Worm (Caenorhabditis elegans) whole organism, mixed stage, embryonic: ENCODE measurements around the gene nspb-2.

Experiments
- M03D4.4 ChIP-seq: sonication (generic microtip); optimal IDR thresholded peaks from 2 replicates; lab custom pipeline; 2017; ENCODE audit warnings: mild to moderate bottlenecking, missing genetic modification characterization, missing compliant biosample characterization
- bed-3 ChIP-seq: fragments of 200-800 bp; sonication (Bioruptor generic); optimal IDR thresholded peaks from 3 replicates; lab custom pipeline; 2018; ENCODE audit warnings: mild to moderate bottlenecking, missing genetic modification characterization, moderate library complexity, missing compliant biosample characterization
- blmp-1 ChIP-seq: fragments of 150-350 bp; optimal IDR thresholded peaks from 2 replicates; lab custom pipeline; 2014; ENCODE audit warnings: missing biosample characterization, missing genetic modification characterization
- ceh-39 ChIP-seq: fragments of 150-350 bp; optimal IDR thresholded peaks from 2 replicates; lab custom pipeline; 2014; ENCODE audit warnings: missing biosample characterization, missing genetic modification characterization
- ceh-43 ChIP-seq: fragments of 200-800 bp; sonication (Bioruptor generic); optimal IDR thresholded peaks from 2 replicates; lab custom pipeline; 2018; ENCODE audit warnings: mild to moderate bottlenecking, missing genetic modification characterization, moderate library complexity, missing compliant biosample characterization
- ceh-83 ChIP-seq: fragments of 200-800 bp; sonication (Bioruptor generic); optimal IDR thresholded peaks from 2 replicates; lab custom pipeline; 2018; ENCODE audit warnings: mild to moderate bottlenecking, missing genetic modification characterization, missing compliant biosample characterization
- ces-1 ChIP-seq: fragments of 150-350 bp; optimal IDR thresholded peaks from 2 replicates; lab custom pipeline; 2014; ENCODE audit warnings: missing biosample characterization, missing genetic modification reagents, missing genetic modification characterization
- cnd-1 ChIP-seq: fragments of 200-800 bp; sonication (Bioruptor generic); optimal IDR thresholded peaks from 2 replicates; lab custom pipeline; 2018; ENCODE audit warnings: mild to moderate bottlenecking, missing genetic modification characterization, missing compliant biosample characterization
- drap-1 ChIP-seq: fragments of 200-800 bp; sonication (Bioruptor generic); optimal IDR thresholded peaks from 3 replicates; lab custom pipeline; 2018; ENCODE audit warnings: mild to moderate bottlenecking, missing genetic modification characterization, missing compliant biosample characterization
- elt-1 ChIP-seq: sonication (generic microtip); optimal IDR thresholded peaks from 2 replicates; lab custom pipeline; 2017; ENCODE audit warnings: missing genetic modification characterization, mild to moderate bottlenecking, missing compliant biosample characterization, antibody characterized with exemption, moderate library complexity, borderline replicate concordance; ENCODE audit not compliant: insufficient read depth
- elt-3 ChIP-seq: fragments of 150-350 bp; optimal IDR thresholded peaks from 2 replicates; lab custom pipeline; 2014; ENCODE audit warnings: missing biosample characterization, missing genetic modification characterization
- flh-1 ChIP-seq: fragments of 200-800 bp; sonication (Bioruptor generic); optimal IDR thresholded peaks from 2 replicates; lab custom pipeline; 2018; ENCODE audit warnings: mild to moderate bottlenecking, missing genetic modification characterization, moderate library complexity, missing compliant biosample characterization
- ham-2 ChIP-seq: fragments of 200-800 bp; sonication (Bioruptor generic); optimal IDR thresholded peaks from 2 replicates; lab custom pipeline; 2018; ENCODE audit warnings: mild to moderate bottlenecking, missing genetic modification characterization, missing compliant biosample characterization
- hlh-1 ChIP-seq: fragments of 150-350 bp; optimal IDR thresholded peaks from 2 replicates; lab custom pipeline; 2014; ENCODE audit warnings: missing biosample characterization, missing genetic modification reagents, missing genetic modification characterization
- lin-13 ChIP-seq: fragments of 150-350 bp; optimal IDR thresholded peaks from 2 replicates; lab custom pipeline; 2014; ENCODE audit warnings: missing biosample characterization, missing genetic modification characterization
- lin-32 ChIP-seq: fragments of 200-800 bp; sonication (Bioruptor generic); optimal IDR thresholded peaks from 2 replicates; lab custom pipeline; 2018; ENCODE audit warnings: mild to moderate bottlenecking, missing genetic modification characterization, missing compliant biosample characterization
- lsy-2 ChIP-seq: fragments of 150-350 bp; optimal IDR thresholded peaks from 2 replicates; lab custom pipeline; 2014; ENCODE audit warnings: missing biosample characterization, missing genetic modification characterization
- mab-5 ChIP-seq: fragments of 150-350 bp; optimal IDR thresholded peaks from 2 replicates; lab custom pipeline; 2014; ENCODE audit warnings: missing biosample characterization, missing genetic modification characterization
- mep-1 ChIP-seq: fragments of 150-350 bp; optimal IDR thresholded peaks from 2 replicates; lab custom pipeline; 2017; ENCODE audit warnings: missing biosample characterization, missing genetic modification reagents, missing genetic modification characterization, inconsistent platforms
- mls-2 ChIP-seq: sonication (generic microtip); optimal IDR thresholded peaks from 2 replicates; lab custom pipeline; 2016; ENCODE audit warnings: mild to moderate bottlenecking, missing genetic modification characterization, moderate library complexity, missing compliant biosample characterization
- nhr-12 ChIP-seq: fragments of 150-350 bp; optimal IDR thresholded peaks from 2 replicates; lab custom pipeline; 2014; ENCODE audit warnings: missing biosample characterization, missing genetic modification characterization
- nhr-2 ChIP-seq: fragments of 150-350 bp; optimal IDR thresholded peaks from 2 replicates; lab custom pipeline; 2014; ENCODE audit warnings: missing biosample characterization, missing genetic modification characterization
- nhr-237 ChIP-seq: fragments of 150-350 bp; optimal IDR thresholded peaks from 2 replicates; lab custom pipeline; 2014; ENCODE audit warnings: missing biosample characterization, missing genetic modification characterization
- nhr-28 ChIP-seq: fragments of 150-350 bp; optimal IDR thresholded peaks from 2 replicates; lab custom pipeline; 2014; ENCODE audit warnings: missing biosample characterization, missing genetic modification characterization
- nhr-76 ChIP-seq: sonication (generic microtip); optimal IDR thresholded peaks from 2 replicates; lab custom pipeline; 2017; ENCODE audit warnings: missing biosample characterization, missing genetic modification characterization
- pha-4 ChIP-seq: fragments of 150-350 bp; optimal IDR thresholded peaks from 2 replicates; lab custom pipeline; 2018; ENCODE audit warnings: missing biosample characterization, missing genetic modification reagents, missing genetic modification characterization
- sem-2 ChIP-seq: fragments of 200-800 bp; sonication (Bioruptor generic); optimal IDR thresholded peaks from 2 replicates; lab custom pipeline; 2018; ENCODE audit warnings: mild to moderate bottlenecking, missing genetic modification characterization, missing compliant biosample characterization
- snpc-4 ChIP-seq: fragments of 150-350 bp; optimal IDR thresholded peaks from 2 replicates; lab custom pipeline; 2014; ENCODE audit warnings: missing biosample characterization, missing genetic modification characterization
- sptf-1 ChIP-seq: sonication (generic microtip); optimal IDR thresholded peaks from 2 replicates; lab custom pipeline; 2017; ENCODE audit warnings: mild to moderate bottlenecking, missing genetic modification characterization, moderate library complexity, missing compliant biosample characterization
- tbx-8 ChIP-seq: fragments of 200-800 bp; sonication (Bioruptor generic); optimal IDR thresholded peaks from 2 replicates; lab custom pipeline; 2018; ENCODE audit warnings: mild to moderate bottlenecking, missing genetic modification characterization, moderate library complexity, missing compliant biosample characterization
- unc-120 ChIP-seq: sonication (generic microtip); optimal IDR thresholded peaks from 2 replicates; lab custom pipeline; 2017; ENCODE audit warnings: missing genetic modification characterization, missing compliant biosample characterization; ENCODE audit not compliant: poor library complexity, severe bottlenecking
- unc-39 ChIP-seq: fragments of 150-350 bp; optimal IDR thresholded peaks from 2 replicates; lab custom pipeline; 2014; ENCODE audit warnings: missing biosample characterization, missing genetic modification characterization
- unc-62 ChIP-seq: fragments of 150-350 bp; optimal IDR thresholded peaks from 2 replicates; lab custom pipeline; 2014; ENCODE audit warnings: missing biosample characterization, missing genetic modification reagents, missing genetic modification characterization
- zip-8 ChIP-seq: fragments of 150-350 bp; optimal IDR thresholded peaks from 2 replicates; lab custom pipeline; 2014; ENCODE audit warnings: missing biosample characterization, missing genetic modification characterization
- ztf-11 ChIP-seq: fragments of 150-350 bp; optimal IDR thresholded peaks from 2 replicates; lab custom pipeline; 2014; ENCODE audit warnings: missing biosample characterization, missing genetic modification characterization

Gene nspb-2

DNA sequence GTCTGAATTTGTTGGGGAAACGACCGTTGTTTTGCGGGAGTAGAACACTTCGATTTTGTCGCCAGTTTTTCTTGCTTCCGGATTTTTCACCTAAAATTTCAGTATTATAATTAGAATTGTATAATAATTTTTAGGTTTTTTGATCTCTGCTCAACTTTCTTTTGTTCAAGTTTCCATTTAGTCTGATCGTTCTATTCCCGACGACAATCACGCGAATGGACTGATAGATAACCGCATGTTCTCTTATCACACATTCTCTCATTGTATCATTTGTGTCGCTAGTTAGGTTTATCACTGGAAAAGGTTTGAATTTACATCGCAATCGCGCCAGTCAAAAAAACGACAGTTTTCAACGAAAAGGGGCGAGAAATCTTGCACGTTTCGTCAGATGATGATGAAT lies 36.6 kb upstream of the nspb-2 start:
- TF ChIP-seq bed-3 (GFP tag; lab: Kevin White, UChicago) = no peak
- no peak for TF ChIP-seq ham-2 (GFP tag; lab: Kevin White, UChicago)
- TF ChIP-seq mep-1 (tag; lab: Kevin White, UChicago) = no peak
- no peak for TF ChIP-seq unc-39
- TF ChIP-seq sptf-1 = no peak

DNA sequence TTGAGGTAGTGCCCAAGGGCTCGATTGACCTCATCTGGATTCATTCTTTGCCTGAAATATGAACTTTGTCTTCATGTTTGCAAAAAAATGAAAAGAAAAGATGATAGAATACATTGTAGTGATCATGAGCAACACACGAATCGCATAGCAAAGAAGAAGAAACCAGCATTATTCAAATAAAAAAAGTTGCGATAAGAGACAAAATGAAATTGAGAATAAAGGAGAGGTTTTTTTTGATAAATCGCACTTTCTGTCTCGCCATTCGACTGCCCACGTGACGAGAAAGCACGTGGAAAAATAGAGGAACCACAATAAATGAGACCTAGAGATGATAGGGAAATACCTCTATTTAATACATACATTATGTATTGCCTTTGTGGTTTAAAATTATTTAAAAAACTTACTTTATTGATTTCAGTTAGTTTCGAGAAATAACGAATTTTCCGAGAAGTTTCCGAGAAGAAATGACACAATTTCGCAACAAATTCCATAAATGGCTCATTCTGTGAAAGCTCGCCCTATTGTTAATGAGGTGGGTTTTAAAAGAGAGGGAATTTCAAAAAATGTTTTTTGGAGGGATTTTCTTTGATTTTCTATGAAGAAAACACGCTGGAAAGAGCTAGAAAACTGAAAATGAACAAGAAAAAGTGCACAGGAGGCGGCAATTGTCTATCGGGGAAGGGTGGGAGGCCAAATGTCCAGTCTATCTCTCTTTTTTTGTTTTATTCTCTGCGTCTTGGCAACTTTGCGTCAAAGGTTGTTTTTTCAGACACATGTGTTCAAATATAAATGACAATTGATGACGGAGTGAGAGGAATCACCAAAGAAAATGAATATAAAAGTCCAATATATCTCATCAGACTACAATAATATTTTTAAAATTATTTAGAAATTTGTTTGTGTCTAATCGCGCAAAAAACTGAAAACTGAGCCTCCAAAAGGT lies 35.8 kb upstream of the nspb-2 start, which contains the start of gene paqr-1:
Gene paqr-1, minus strand, starts transcription at position 51 of the 943 bp plus-strand sequence.
- TF ChIP-seq hlh-1 (peak; percentile 41), sptf-1 (no peak), blmp-1 (no peak), cnd-1 (tag; lab: Kevin White, UChicago) (no peak), nhr-12 (tag; lab: Kevin White, UChicago) (no peak), ceh-83 (no peak), ceh-39 (tag; lab: Kevin White, UChicago) (no peak), sem-2 (no peak), unc-120 (tag; lab: Kevin White, UChicago) (no peak), unc-39 (no peak), drap-1 (no peak), ces-1 (GFP tag; lab: Kevin White, UChicago) (peak; percentile 56), snpc-4 (tag; lab: Kevin White, UChicago) (no peak), nhr-76 (tag; lab: Kevin White, UChicago) (no peak)

DNA sequence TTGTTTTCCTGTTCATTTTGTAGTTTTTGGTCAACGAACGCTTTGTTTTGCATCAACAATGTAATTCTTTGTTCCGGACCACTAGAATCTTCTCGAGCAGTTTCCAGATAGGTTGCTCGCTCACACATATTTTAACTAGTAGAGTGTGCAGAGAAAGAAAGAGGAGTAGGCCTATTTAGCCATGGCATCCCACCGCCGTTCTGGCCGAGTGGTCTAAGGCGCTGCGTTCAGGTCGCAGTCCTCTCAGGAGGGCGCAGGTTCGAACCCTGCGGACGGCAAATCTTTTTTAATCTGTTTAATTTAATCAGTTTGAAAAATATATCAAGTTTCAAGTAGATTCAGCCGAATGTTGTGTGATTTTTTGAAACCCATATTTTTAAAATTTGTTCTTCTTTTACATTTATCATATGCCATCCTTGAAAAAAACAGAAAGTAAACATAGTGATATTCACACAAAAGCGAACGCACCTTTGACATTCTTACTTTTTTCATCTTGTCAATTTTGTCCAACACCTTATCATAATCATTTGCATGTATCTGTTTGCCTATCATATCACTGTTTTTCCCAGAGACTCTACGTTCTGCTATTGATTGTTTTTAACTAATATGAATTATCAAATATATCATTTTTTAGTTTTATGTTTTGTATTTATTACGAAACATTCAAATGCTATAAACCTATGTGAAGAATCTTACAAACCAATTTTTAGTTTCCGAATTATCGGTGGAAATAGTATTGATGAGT lies 34.7 kb upstream of the nspb-2 start, which contains the start of gene try-3:
Gene try-3, plus strand, starts transcription at position 532 of the 745 bp plus-strand sequence.
- TF ChIP-seq zip-8 = no peak
- TF ChIP-seq nhr-2 (tag; lab: Kevin White, UChicago) = no peak
- no peak for TF ChIP-seq unc-62
- peak; percentile 27 for TF ChIP-seq ces-1 (GFP tag; lab: Kevin White, UChicago)
- TF ChIP-seq lsy-2 (tag; lab: Kevin White, UChicago) = peak; percentile 11
- no peak for TF ChIP-seq nhr-237 (tag; lab: Kevin White, UChicago)
- TF ChIP-seq cnd-1 (tag; lab: Kevin White, UChicago) = peak; percentile 81
- TF ChIP-seq ceh-43 (GFP tag; lab: Kevin White, UChicago) = no peak
- TF ChIP-seq elt-3 (tag; lab: Kevin White, UChicago) = no peak
- no peak for TF ChIP-seq ham-2 (GFP tag; lab: Kevin White, UChicago)
- peak; percentile 83 for TF ChIP-seq sptf-1
- TF ChIP-seq mab-5 (tag; lab: Kevin White, UChicago) = no peak
- TF ChIP-seq mls-2 = peak; percentile 78
- TF ChIP-seq tbx-8 (GFP tag; lab: Kevin White, UChicago) = peak; percentile 36
- TF ChIP-seq pha-4 (tag; lab: Kevin White, UChicago) = no peak
- TF ChIP-seq unc-120 (tag; lab: Kevin White, UChicago) = peak; percentile 87
- no peak for TF ChIP-seq nhr-28 (tag; lab: Kevin White, UChicago)
- no peak for TF ChIP-seq elt-1
- TF ChIP-seq lin-32 (GFP tag; lab: Kevin White, UChicago) = peak; percentile 39
- TF ChIP-seq unc-39 = no peak
- no peak for TF ChIP-seq ztf-11 (tag; lab: Kevin White, UChicago)
- peak; percentile 47 for TF ChIP-seq bed-3 (GFP tag; lab: Kevin White, UChicago)
- TF ChIP-seq blmp-1 = no peak
- peak; percentile 74 for TF ChIP-seq sem-2
- TF ChIP-seq ceh-83 = peak; percentile 86
- no peak for TF ChIP-seq lin-13
- no peak for TF ChIP-seq snpc-4 (tag; lab: Kevin White, UChicago)
- TF ChIP-seq drap-1 = peak; percentile 77
- TF ChIP-seq mep-1 (tag; lab: Kevin White, UChicago) = peak; percentile 1
- peak; percentile 49 for TF ChIP-seq flh-1 (GFP tag; lab: Kevin White, UChicago)
- TF ChIP-seq nhr-12 (tag; lab: Kevin White, UChicago) = no peak
- no peak for TF ChIP-seq hlh-1
- peak; percentile 75 for TF ChIP-seq M03D4.4 (tag; lab: Kevin White, UChicago)
- TF ChIP-seq nhr-76 (tag; lab: Kevin White, UChicago) = no peak
- no peak for TF ChIP-seq ceh-39 (tag; lab: Kevin White, UChicago)
